Worm (Caenorhabditis elegans): ENCODE measurements around the gene F36H12.5.

DNA sequence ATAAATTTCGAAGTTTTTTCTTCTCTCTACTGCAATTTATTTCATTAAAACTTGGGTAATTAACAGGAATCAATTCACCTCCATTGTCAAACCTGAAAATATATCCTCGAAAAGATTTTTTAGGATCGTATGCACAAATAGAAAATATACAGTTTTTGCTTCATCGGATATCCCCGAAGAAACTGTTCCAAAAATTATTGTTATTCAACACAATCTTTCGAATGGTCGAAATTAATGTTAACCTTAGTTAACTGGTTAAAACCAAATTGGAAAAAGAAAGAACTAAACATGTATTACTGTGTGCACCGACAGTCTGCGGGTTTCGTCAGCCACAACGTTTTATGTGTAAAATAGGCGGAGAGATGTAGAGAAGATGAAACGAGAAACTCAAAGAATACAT, 50.5 kb downstream of the F36H12.5 start:
- TF ChIP-seq mec-3 (tag; optimal IDR thresholded peaks at IDR 0.05; ENCODE audit: borderline replicate concordance) (no peak), pag-3 (tag; optimal IDR thresholded peaks at IDR 0.05; ENCODE audit: borderline replicate concordance) (no peak), che-1 (tag; optimal IDR thresholded peaks at IDR 0.05) (no peak), tbx-2 (tag; optimal IDR thresholded peaks at IDR 0.05) (no peak), unc-55 (GFP tag; optimal IDR thresholded peaks at IDR 0.05) (no peak), sdc-2 (tag; optimal IDR thresholded peaks at IDR 0.05) (no peak), elt-2 (tag; optimal IDR thresholded peaks at IDR 0.05) (no peak), pqm-1 (tag; optimal IDR thresholded peaks at IDR 0.05) (no peak), unc-42 (tag; optimal IDR thresholded peaks at IDR 0.05) (no peak)

All from whole organism, late embryonic.